Worm (Caenorhabditis elegans) whole organism, L4 larva: ENCODE data around the gene secs-1.

ENCODE experiments used
- nhr-11 ChIP-seq: fragments of 150-350 bp; optimal IDR thresholded peaks from 2 replicates; lab custom pipeline; 2014; ENCODE audit warnings: missing biosample characterization, missing genetic modification characterization
- unc-62 ChIP-seq, 3 experiments: fragments of 150-350 bp in 1 of 3; sonication (generic microtip); optimal IDR thresholded peaks in 2 of 3; peaks in 1 of 3; 1 replicate in 1 of 3; 2 replicates in 2 of 3; lab custom pipeline; 2014 to 2017; ENCODE audit warnings: missing biosample characterization in 3 of 3, missing genetic modification characterization in 3 of 3, missing genetic modification reagents in 3 of 3, missing genotype in 1 of 3
- vab-7 ChIP-seq: fragments of 200-800 bp; sonication (Bioruptor generic); IDR thresholded peaks from 2 replicates; pipeline ENCODE4 v1.3.6; 2022; ENCODE audit warnings: missing genetic modification reagents, missing genetic modification characterization, missing compliant biosample characterization

DNA sequence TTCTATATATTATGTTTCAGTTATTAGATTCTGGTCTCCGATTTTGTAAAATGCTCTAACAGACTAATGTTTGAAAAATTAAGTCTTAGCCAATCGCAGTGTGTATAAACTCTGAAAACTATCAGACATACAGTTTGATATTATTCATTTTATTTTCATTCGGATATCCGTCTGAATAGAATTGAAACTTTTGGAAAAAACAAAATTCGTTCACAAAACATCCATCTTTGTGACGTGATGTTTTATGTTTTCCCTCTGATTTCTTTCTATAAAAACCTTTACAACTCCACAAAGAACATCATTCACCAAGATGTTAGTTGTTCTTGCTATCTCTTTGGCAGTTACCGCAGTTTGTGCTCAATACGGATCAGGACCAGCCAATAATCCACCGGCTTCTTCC, 10.8 kb downstream of the secs-1 start, which contains the start of gene ule-3:
- peak in 1 of 2 experiments; percentile 32 for TF ChIP-seq unc-62 (GFP tag; optimal IDR thresholded peaks at IDR 0.05 in 1 of 2; lab: Kevin White, UChicago)
- no peak for TF ChIP-seq unc-62 (tag; optimal IDR thresholded peaks at IDR 0.05; lab: Kevin White, UChicago)
- TF ChIP-seq nhr-11 (tag; lab: Kevin White, UChicago) = no peak
- TF ChIP-seq vab-7 = no peak
